Worm (Caenorhabditis elegans) whole organism, young adult: ENCODE data around the gene M02D8.3.

Experiments
- Y53F4B.3 ChIP-seq: fragments of 200-800 bp; sonication (Bioruptor generic); IDR thresholded peaks from 2 replicates; pipeline ENCODE4 v1.3.6; 2022; ENCODE audit warnings: missing genetic modification reagents, missing genetic modification characterization, missing compliant biosample characterization
- Y67H2A.10 ChIP-seq: fragments of 200-800 bp; sonication (Bioruptor generic); conservative IDR thresholded peaks from 2 replicates; pipeline ENCODE4 v1.3.6; 2022; ENCODE audit warnings: missing genetic modification reagents, missing genetic modification characterization, missing compliant biosample characterization
- ceh-40 ChIP-seq: fragments of 200-800 bp; sonication (Bioruptor generic); IDR thresholded peaks from 2 replicates; pipeline ENCODE4 v1.3.6; 2022; ENCODE audit warnings: missing genetic modification characterization, missing compliant biosample characterization
- die-1 ChIP-seq: sonication (generic microtip); optimal IDR thresholded peaks from 2 replicates; lab custom pipeline; 2016; ENCODE audit warnings: missing genotype, mild to moderate bottlenecking, missing genetic modification characterization, missing compliant biosample characterization
- egl-18 ChIP-seq: fragments of 200-800 bp; sonication (Bioruptor generic); IDR thresholded peaks from 2 replicates; pipeline ENCODE4 v1.3.6; 2022; ENCODE audit warnings: missing genetic modification reagents, missing genetic modification characterization, missing compliant biosample characterization
- ets-4 ChIP-seq: fragments of 200-800 bp; sonication (Bioruptor generic); optimal IDR thresholded peaks from 2 replicates; lab custom pipeline; 2018; ENCODE audit warnings: mild to moderate bottlenecking, missing genetic modification characterization, missing compliant biosample characterization
- snpc-4 ChIP-seq, 5 experiments: fragments of 150-350 bp in 1 of 5; sonication (generic microtip) in 4 of 5; optimal IDR thresholded peaks; 2 replicates each; lab custom pipeline; 2014 to 2018; ENCODE audit warnings: missing genetic modification characterization in 5 of 5, missing biosample characterization in 3 of 5, antibody characterized with exemption in 2 of 5, mild to moderate bottlenecking in 2 of 5, missing compliant biosample characterization in 2 of 5, missing genotype in 2 of 5, moderate library complexity in 2 of 5, missing genetic modification reagents in 1 of 5
- unc-130 ChIP-seq: sonication (generic microtip); optimal IDR thresholded peaks from 2 replicates; lab custom pipeline; 2016; ENCODE audit warnings: missing genetic modification reagents, missing genetic modification characterization, missing compliant biosample characterization
- unc-62 ChIP-seq: fragments of 150-350 bp; optimal IDR thresholded peaks from 2 replicates; lab custom pipeline; 2014; ENCODE audit warnings: missing biosample characterization, missing genetic modification reagents, missing genetic modification characterization
- xnd-1 ChIP-seq: sonication (generic microtip); optimal IDR thresholded peaks from 2 replicates; lab custom pipeline; 2016; ENCODE audit warnings: missing genotype, missing genetic modification reagents, missing genetic modification characterization, missing compliant biosample characterization

DNA sequence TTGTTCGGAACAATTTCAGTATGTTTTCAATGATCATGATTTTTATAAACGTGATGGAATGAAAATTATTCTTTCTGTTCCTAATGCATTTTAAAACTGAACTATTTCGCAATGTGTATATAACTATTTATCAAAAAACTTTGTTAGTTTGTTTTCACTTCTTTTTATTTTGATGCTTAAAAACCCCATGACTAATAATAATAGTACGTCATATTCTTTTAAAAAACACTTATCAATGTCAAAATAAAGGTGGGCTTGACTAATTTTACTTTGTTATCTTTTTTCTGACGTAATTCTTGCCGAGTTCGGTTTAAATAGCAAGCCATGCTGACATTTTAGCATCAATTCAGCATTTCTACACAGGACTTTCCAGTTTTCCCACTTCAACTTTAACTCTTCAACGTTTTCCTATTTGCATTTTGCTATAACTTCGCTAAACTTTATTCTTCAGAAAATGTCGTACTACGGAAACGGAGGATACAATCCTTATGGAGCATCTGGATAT is 25.6 kb downstream of the M02D8.3 start, which contains the start of gene F53A9.1:
- no peak for TF ChIP-seq Y53F4B.3 (GFP tag; lab: Robert Waterston, UW)
- TF ChIP-seq die-1: no peak
- TF ChIP-seq Y67H2A.10 (GFP tag; lab: Robert Waterston, UW): no peak
- TF ChIP-seq ceh-40: no peak
- peak; percentile 72 for TF ChIP-seq unc-62 (GFP tag; lab: Kevin White, UChicago)
- TF ChIP-seq snpc-4 (GFP tag; optimal IDR thresholded peaks at IDR 0.05; lab: Kevin White, UChicago): no peak
- no peak for TF ChIP-seq snpc-4 (tag; optimal IDR thresholded peaks at IDR 0.05; lab: Kevin White, UChicago)
- TF ChIP-seq egl-18: no peak
- no peak for TF ChIP-seq xnd-1 (tag; lab: Kevin White, UChicago)
- TF ChIP-seq ets-4 (GFP tag; lab: Kevin White, UChicago): no peak
- no peak for TF ChIP-seq unc-130 (GFP tag; lab: Kevin White, UChicago)
